Worm (Caenorhabditis elegans) whole organism, early embryonic: ENCODE data around the gene ins-23.
"Not testable (repeated sequence)": the region's sequence is repeated elsewhere in the genome, so short reads cannot be mapped to it uniquely, and the experiment has no call there.

Experiments
- B0310.2 ChIP-seq: sonication (generic microtip); optimal IDR thresholded peaks from 2 replicates; lab custom pipeline; 2016; ENCODE audit warnings: mild to moderate bottlenecking, missing genetic modification characterization, missing compliant biosample characterization
- F13C5.2 ChIP-seq: sonication (generic microtip); optimal IDR thresholded peaks from 2 replicates; lab custom pipeline; 2017; ENCODE audit warnings: mild to moderate bottlenecking, missing genetic modification characterization, inconsistent platforms, missing compliant biosample characterization
- aly-1 ChIP-seq: sonication (generic microtip); optimal IDR thresholded peaks from 2 replicates; lab custom pipeline; 2016; ENCODE audit warnings: missing genetic modification characterization, missing compliant biosample characterization
- ama-1 ChIP-seq: fragments of 150-350 bp; optimal IDR thresholded peaks from 2 replicates; lab custom pipeline; 2014
- ceh-13 ChIP-seq: fragments of 200-800 bp; sonication (Bioruptor generic); optimal IDR thresholded peaks from 2 replicates; lab custom pipeline; 2018; ENCODE audit warnings: mild to moderate bottlenecking, missing genetic modification characterization, missing compliant biosample characterization
- ceh-36 ChIP-seq: sonication (generic microtip); optimal IDR thresholded peaks from 2 replicates; lab custom pipeline; 2016; ENCODE audit warnings: missing genetic modification characterization, inconsistent platforms, missing compliant biosample characterization
- ets-7 ChIP-seq: sonication (generic microtip); optimal IDR thresholded peaks from 2 replicates; lab custom pipeline; 2016; ENCODE audit warnings: missing genotype, missing genetic modification characterization, missing compliant biosample characterization
- flt-1 ChIP-seq: fragments of 200-800 bp; sonication (Bioruptor generic); IDR thresholded peaks from 2 replicates; pipeline ENCODE4 v1.3.6; 2022; ENCODE audit warnings: missing genetic modification characterization, missing compliant biosample characterization
- hmbx-1 ChIP-seq: sonication (generic microtip); optimal IDR thresholded peaks from 2 replicates; lab custom pipeline; 2016; ENCODE audit warnings: mild to moderate bottlenecking, missing genetic modification characterization, missing compliant biosample characterization
- hmg-4 ChIP-seq: fragments of 200-800 bp; sonication (Bioruptor generic); optimal IDR thresholded peaks from 2 replicates; lab custom pipeline; 2018; ENCODE audit warnings: mild to moderate bottlenecking, missing genetic modification characterization, missing compliant biosample characterization
- hnd-1 ChIP-seq: sonication (generic microtip); optimal IDR thresholded peaks from 2 replicates; lab custom pipeline; 2016; ENCODE audit warnings: missing genetic modification characterization, missing compliant biosample characterization
- pes-1 ChIP-seq: fragments of 200-800 bp; sonication (Bioruptor generic); IDR thresholded peaks from 2 replicates; pipeline ENCODE4 v1.3.6; 2022; ENCODE audit warnings: missing genetic modification reagents, missing genetic modification characterization, missing compliant biosample characterization
- scrt-1 ChIP-seq: fragments of 200-800 bp; sonication (Bioruptor generic); IDR thresholded peaks from 2 replicates; pipeline ENCODE4 v1.3.6; 2022; ENCODE audit warnings: missing genetic modification characterization, missing compliant biosample characterization
- sea-1 ChIP-seq: fragments of 200-800 bp; sonication (Bioruptor generic); conservative IDR thresholded peaks from 2 replicates; pipeline ENCODE4 v1.3.6; 2022; ENCODE audit warnings: missing genetic modification characterization, missing compliant biosample characterization
- tbx-11 ChIP-seq: fragments of 200-800 bp; sonication (Bioruptor generic); IDR thresholded peaks from 2 replicates; pipeline ENCODE4 v1.3.6; 2022; ENCODE audit warnings: missing genetic modification characterization, missing compliant biosample characterization
- tbx-37 ChIP-seq: fragments of 200-800 bp; sonication (Bioruptor generic); conservative IDR thresholded peaks from 2 replicates; pipeline ENCODE4 v1.3.6; 2022; ENCODE audit warnings: missing genetic modification reagents, missing genetic modification characterization, missing compliant biosample characterization
- tra-4 ChIP-seq: sonication (generic microtip); optimal IDR thresholded peaks from 2 replicates; lab custom pipeline; 2017; ENCODE audit warnings: missing genetic modification characterization, missing compliant biosample characterization

ins-23 gene

DNA sequence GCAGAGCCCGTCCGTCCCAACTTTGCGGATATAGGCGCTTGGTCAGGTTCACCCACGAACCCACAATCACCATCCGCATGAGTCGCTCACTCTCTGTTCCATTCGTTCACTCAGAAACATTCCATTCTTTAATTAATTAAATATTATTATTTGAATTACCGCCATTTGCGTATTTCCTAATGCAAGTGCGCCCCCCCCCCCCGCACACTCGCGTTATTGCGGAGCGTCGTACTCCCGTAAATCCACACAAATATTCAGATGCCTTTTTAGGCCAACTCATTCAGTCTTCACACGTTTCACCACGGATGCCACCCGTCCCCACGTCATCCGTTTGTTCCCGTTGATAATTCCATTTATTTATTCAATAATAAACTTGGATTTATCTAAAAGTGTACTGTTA is 22.3 kb downstream of the ins-23 start, which contains the start of gene T16G12.3:
Gene T16G12.3 (plus strand): TSS at position 301 of the 400 bp plus-strand sequence.
- TF ChIP-seq tbx-11 (GFP tag; lab: Robert Waterston, UW); ceh-36 (tag; lab: Kevin White, UChicago); pes-1 (GFP tag; lab: Robert Waterston, UW): not testable (repeated sequence)

- TF ChIP-seq sea-1; tra-4 (tag; lab: Kevin White, UChicago); ceh-13 (GFP tag; lab: Kevin White, UChicago): not testable (repeated sequence)
Observed at ce11 chrIII:10053312-10053711, 25.3 kb downstream of the ins-23 start, which contains the start of gene T16G12.12. T16G12.12 (plus strand) TSS chrIII:10053612.

DNA sequence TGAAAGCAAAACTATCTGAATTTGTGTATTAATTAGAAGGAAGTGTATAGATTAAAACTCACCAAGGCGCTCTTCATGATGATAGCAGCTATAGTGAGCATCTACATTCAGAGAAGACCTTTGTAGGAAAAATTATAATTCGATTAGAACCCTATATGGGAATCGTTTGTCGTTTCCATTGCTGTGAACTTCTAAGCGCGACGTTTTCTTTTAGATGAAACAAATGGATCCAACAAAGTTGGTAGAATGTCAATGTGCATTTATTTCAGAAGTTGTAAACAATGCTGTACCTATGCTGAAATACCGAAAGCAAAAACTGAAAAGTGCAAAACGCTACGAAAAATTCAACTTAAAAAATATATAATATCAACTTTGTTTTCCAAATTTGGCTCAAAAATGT is 28.0 kb downstream of the ins-23 start, which contains the start of gene T16G12.10:
Gene T16G12.10 (minus strand): TSS at position 101 of the 400 bp plus-strand sequence.
- TF ChIP-seq aly-1 (tag; lab: Kevin White, UChicago) (no peak), ceh-13 (GFP tag; lab: Kevin White, UChicago) (no peak), ama-1 (lab: Kevin White, UChicago) (no peak), F13C5.2 (tag; lab: Kevin White, UChicago) (no peak), ceh-36 (tag; lab: Kevin White, UChicago) (no peak), sea-1 (no peak), pes-1 (GFP tag; lab: Robert Waterston, UW) (no peak), tbx-11 (GFP tag; lab: Robert Waterston, UW) (no peak), hmbx-1 (tag; lab: Kevin White, UChicago) (no peak)

DNA sequence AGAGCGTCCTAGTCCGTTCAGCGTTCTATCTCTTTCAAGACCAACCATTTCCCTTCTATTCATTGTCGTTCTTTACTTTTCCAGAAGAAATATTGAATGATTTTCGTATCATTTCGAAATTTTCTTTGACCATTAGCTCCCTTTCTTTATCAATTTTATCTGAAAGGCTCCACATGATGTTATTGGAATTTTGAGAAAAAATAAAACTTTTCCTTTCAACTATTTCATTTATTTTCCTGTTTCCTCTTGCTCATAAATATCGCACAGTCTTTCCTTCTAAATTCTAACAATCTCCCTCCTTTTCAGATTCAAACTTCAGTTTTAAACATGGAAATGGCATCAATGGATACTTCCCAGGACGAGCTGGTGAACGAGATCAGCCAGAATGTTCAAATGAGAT is 29.5 kb downstream of the ins-23 start, which contains the start of gene T16G12.4:
Gene T16G12.4 (plus strand): TSS at position 301 of the 400 bp plus-strand sequence.
- TF ChIP-seq flt-1 (GFP tag; lab: Robert Waterston, UW) (no peak), pes-1 (GFP tag; lab: Robert Waterston, UW) (no peak), sea-1 (no peak), scrt-1 (no peak), ceh-13 (GFP tag; lab: Kevin White, UChicago) (no peak), tra-4 (tag; lab: Kevin White, UChicago) (no peak), hmbx-1 (tag; lab: Kevin White, UChicago) (no peak), ama-1 (lab: Kevin White, UChicago) (no peak), aly-1 (tag; lab: Kevin White, UChicago) (no peak), tbx-11 (GFP tag; lab: Robert Waterston, UW) (no peak)

DNA sequence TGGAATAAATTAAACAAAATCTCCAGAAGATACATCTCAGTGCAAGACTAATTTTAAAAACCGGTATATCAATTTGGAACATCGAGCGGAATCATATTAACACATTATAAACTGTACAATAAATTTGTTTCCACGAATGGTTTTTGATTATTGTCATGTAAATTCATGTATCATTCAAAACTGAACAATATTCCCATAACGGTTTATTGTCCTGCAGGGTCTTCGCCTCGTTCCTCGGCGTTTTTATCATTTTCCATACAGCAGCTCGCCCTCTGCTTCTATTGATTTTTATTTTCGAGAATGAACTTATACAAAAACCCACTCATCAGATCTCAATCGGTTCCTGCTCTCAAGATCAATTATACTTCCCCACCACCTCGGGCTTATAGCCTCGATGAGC is 31.0 kb downstream of the ins-23 start, which contains the start of gene T16G12.8:
Gene T16G12.8 (plus strand): TSS at position 301 of the 400 bp plus-strand sequence.
- TF ChIP-seq tbx-37 (GFP tag; lab: Robert Waterston, UW) (no peak), tbx-11 (GFP tag; lab: Robert Waterston, UW) (no peak), aly-1 (tag; lab: Kevin White, UChicago) (no peak), tra-4 (tag; lab: Kevin White, UChicago) (no peak), flt-1 (GFP tag; lab: Robert Waterston, UW) (no peak), B0310.2 (no peak), F13C5.2 (tag; lab: Kevin White, UChicago) (no peak), ceh-36 (tag; lab: Kevin White, UChicago) (no peak), sea-1 (no peak), ets-7 (tag; lab: Kevin White, UChicago) (no peak), hnd-1 (tag; lab: Kevin White, UChicago) (no peak), pes-1 (GFP tag; lab: Robert Waterston, UW) (no peak), ceh-13 (GFP tag; lab: Kevin White, UChicago) (no peak), ama-1 (lab: Kevin White, UChicago) (no peak), hmg-4 (no peak), scrt-1 (no peak), hmbx-1 (tag; lab: Kevin White, UChicago) (no peak)

- TF ChIP-seq hmbx-1 (tag; lab: Kevin White, UChicago) = no peak
- TF ChIP-seq ets-7 (tag; lab: Kevin White, UChicago) = no peak
- no peak for TF ChIP-seq ceh-36 (tag; lab: Kevin White, UChicago)
- TF ChIP-seq scrt-1 = no peak
- no peak for TF ChIP-seq hnd-1 (tag; lab: Kevin White, UChicago)
- TF ChIP-seq B0310.2 = no peak
- TF ChIP-seq ceh-13 (GFP tag; lab: Kevin White, UChicago) = no peak
- TF ChIP-seq tra-4 (tag; lab: Kevin White, UChicago) = no peak
- TF ChIP-seq F13C5.2 (tag; lab: Kevin White, UChicago) = no peak
- TF ChIP-seq flt-1 (GFP tag; lab: Robert Waterston, UW) = no peak
- no peak for TF ChIP-seq pes-1 (GFP tag; lab: Robert Waterston, UW)
- no peak for TF ChIP-seq aly-1 (tag; lab: Kevin White, UChicago)
- no peak for TF ChIP-seq tbx-11 (GFP tag; lab: Robert Waterston, UW)
- no peak for TF ChIP-seq sea-1
- no peak for TF ChIP-seq ama-1 (lab: Kevin White, UChicago)
- TF ChIP-seq hmg-4 = no peak
- no peak for TF ChIP-seq tbx-37 (GFP tag; lab: Robert Waterston, UW)
Observed at ce11 chrIII:10060573-10060972, 32.5 kb downstream of the ins-23 start, which contains the start of gene T16G12.13. T16G12.13 (plus strand) TSS chrIII:10060865.

- no peak for TF ChIP-seq B0310.2
- TF ChIP-seq ceh-13 (GFP tag; lab: Kevin White, UChicago) = no peak
- TF ChIP-seq ama-1 (lab: Kevin White, UChicago) = no peak
- no peak for TF ChIP-seq hnd-1 (tag; lab: Kevin White, UChicago)
- 0 out of 2 replicates have a peak, but pooled peaks have one; percentile 35 for TF ChIP-seq flt-1 (GFP tag; lab: Robert Waterston, UW)
- no peak for TF ChIP-seq aly-1 (tag; lab: Kevin White, UChicago)
- no peak for TF ChIP-seq ceh-36 (tag; lab: Kevin White, UChicago)
- no peak for TF ChIP-seq sea-1
- TF ChIP-seq tbx-37 (GFP tag; lab: Robert Waterston, UW) = peak; percentile 70
- no peak for TF ChIP-seq tra-4 (tag; lab: Kevin White, UChicago)
- no peak for TF ChIP-seq F13C5.2 (tag; lab: Kevin White, UChicago)
- peak; percentile 63 for TF ChIP-seq pes-1 (GFP tag; lab: Robert Waterston, UW)
Observed at ce11 chrIII:10064140-10064539, 36.1 kb downstream of the ins-23 start, which contains the start of gene ekl-6. ekl-6 (plus strand) TSS chrIII:10064404.
